Worm (Caenorhabditis elegans) whole organism, L4 larva: ENCODE results near the gene T14A8.2.

Source experiments
- F10B5.3 ChIP-seq: sonication (generic microtip); optimal IDR thresholded peaks from 2 replicates; lab custom pipeline; 2016; ENCODE audit warnings: mild to moderate bottlenecking, missing genetic modification characterization, missing compliant biosample characterization
- dpl-1 ChIP-seq: fragments of 150-350 bp; optimal IDR thresholded peaks from 2 replicates; lab custom pipeline; 2014; ENCODE audit warnings: missing biosample characterization, missing genetic modification reagents, missing genetic modification characterization
- lsy-2 ChIP-seq, 2 experiments: fragments of 150-350 bp in 1 of 2; sonication (generic microtip) in 1 of 2; optimal IDR thresholded peaks; 2 replicates each; lab custom pipeline; 2014 to 2017; ENCODE audit warnings: missing biosample characterization in 2 of 2, missing genetic modification characterization in 2 of 2
- mep-1 ChIP-seq: fragments of 150-350 bp; sonication (generic microtip); optimal IDR thresholded peaks from 3 replicates; lab custom pipeline; 2014; ENCODE audit warnings: missing biosample characterization, missing genetic modification characterization
- mxl-2 ChIP-seq: fragments of 200-800 bp; sonication (Bioruptor generic); conservative IDR thresholded peaks from 2 replicates; pipeline ENCODE4 v1.3.6; 2022; ENCODE audit warnings: missing genetic modification reagents, missing genetic modification characterization, missing compliant biosample characterization
- nhr-10 ChIP-seq: fragments of 150-350 bp; optimal IDR thresholded peaks from 2 replicates; lab custom pipeline; 2014; ENCODE audit warnings: missing biosample characterization, missing genetic modification characterization
- nhr-11 ChIP-seq: fragments of 150-350 bp; optimal IDR thresholded peaks from 2 replicates; lab custom pipeline; 2014; ENCODE audit warnings: missing biosample characterization, missing genetic modification characterization
- nhr-28 ChIP-seq: fragments of 150-350 bp; optimal IDR thresholded peaks from 2 replicates; lab custom pipeline; 2014; ENCODE audit warnings: missing biosample characterization, missing genetic modification characterization
- unc-130 ChIP-seq: sonication (generic microtip); optimal IDR thresholded peaks from 2 replicates; lab custom pipeline; 2016; ENCODE audit warnings: missing genetic modification reagents, missing genetic modification characterization, missing compliant biosample characterization

ce11 chrIV:7796432-7797113, 25.9 kb downstream of the T14A8.2 start, which contains the start of gene sgo-1:
- TF ChIP-seq dpl-1 (GFP tag; lab: Kevin White, UChicago) (no peak), lsy-2 (tag; optimal IDR thresholded peaks at IDR 0.05; lab: Kevin White, UChicago) (no peak), F10B5.3 (tag; lab: Kevin White, UChicago) (no peak), nhr-28 (tag; lab: Kevin White, UChicago) (no peak), nhr-11 (no peak), mxl-2 (GFP tag; lab: Robert Waterston, UW) (no peak), nhr-10 (tag; lab: Kevin White, UChicago) (no peak), unc-130 (GFP tag; lab: Kevin White, UChicago) (peak; percentile 83), mep-1 (tag; lab: Kevin White, UChicago) (no peak)
